Fruit fly (Drosophila melanogaster): ENCODE measurements around the gene Orct.
A peak's percentile ranks its signal among the peaks of the same experiment; 100 is the strongest.

Gene Orct

dm6 chr3R:24263588-24264413 is 12.3 kb upstream of the Orct start (continued):
- no peak for TF ChIP-seq CG7839 (tag; optimal IDR thresholded peaks at IDR 0.05)
- TF ChIP-seq Taf1 (GFP tag; IDR thresholded peaks at IDR 0.05): no peak
- TF ChIP-seq lilli (GFP tag; optimal IDR thresholded peaks at IDR 0.05): no peak
- no peak for TF ChIP-seq CG1602 (GFP tag; optimal IDR thresholded peaks at IDR 0.05)
- TF ChIP-seq tap (tag; optimal IDR thresholded peaks at IDR 0.05): no peak
- no peak for TF ChIP-seq CG8765 (GFP tag; IDR thresholded peaks at IDR 0.05)
- TF ChIP-seq CG6272 (GFP tag; IDR thresholded peaks at IDR 0.05): no peak
- no peak for TF ChIP-seq CG1832 (GFP tag; optimal IDR thresholded peaks at IDR 0.05)
- peak; percentile 16 for TF ChIP-seq lab (GFP tag; optimal IDR thresholded peaks at IDR 0.05)
- TF ChIP-seq CG2875 (GFP tag; optimal IDR thresholded peaks at IDR 0.05): no peak
- no peak for TF ChIP-seq ato (GFP tag; IDR thresholded peaks at IDR 0.05; ENCODE audit: partially characterized antibody)
- no peak for TF ChIP-seq CG9609 (GFP tag; optimal IDR thresholded peaks at IDR 0.05)
- TF ChIP-seq CG9727 (GFP tag; optimal IDR thresholded peaks at IDR 0.05): no peak
- no peak for TF ChIP-seq Pdp1 (GFP tag; optimal IDR thresholded peaks at IDR 0.05)
- no peak for TF ChIP-seq onecut (GFP tag; IDR thresholded peaks at IDR 0.05)
- TF ChIP-seq dysf (GFP tag; IDR thresholded peaks at IDR 0.05): 0 out of 3 replicates have a peak, but pooled peaks have one; percentile 14
- TF ChIP-seq CG14014 (GFP tag; IDR thresholded peaks at IDR 0.05): no peak
- no peak for TF ChIP-seq YL-1 (GFP tag; optimal IDR thresholded peaks at IDR 0.05)
- no peak for TF ChIP-seq Lim3 (GFP tag; IDR thresholded peaks at IDR 0.05)
- TF ChIP-seq kni (GFP tag; optimal IDR thresholded peaks at IDR 0.05): peak; percentile 2
- peak; percentile 82 for TF ChIP-seq D19B (GFP tag; optimal IDR thresholded peaks at IDR 0.05)
- TF ChIP-seq CG11456 (GFP tag; IDR thresholded peaks at IDR 0.05): no peak
- 0 out of 3 replicates have a peak, but pooled peaks have one; percentile 13 for TF ChIP-seq ken (GFP tag; IDR thresholded peaks at IDR 0.05)
- no peak for TF ChIP-seq B-H1 (GFP tag; IDR thresholded peaks at IDR 0.05)
- no peak for TF ChIP-seq phol (tag; optimal IDR thresholded peaks at IDR 0.05)
- no peak for TF ChIP-seq Mes4 (GFP tag; optimal IDR thresholded peaks at IDR 0.05)
- TF ChIP-seq CG2712 (tag; optimal IDR thresholded peaks at IDR 0.05): no peak
- no peak for TF ChIP-seq CG17829 (tag; optimal IDR thresholded peaks at IDR 0.05)
- peak; percentile 11 for TF ChIP-seq Jarid2 (GFP tag; optimal IDR thresholded peaks at IDR 0.05)
- TF ChIP-seq NC2α (GFP tag; optimal IDR thresholded peaks at IDR 0.05): no peak
- no peak for TF ChIP-seq caup (GFP tag; optimal IDR thresholded peaks at IDR 0.05; ENCODE audit: severe bottlenecking)
- no peak for TF ChIP-seq Blimp-1 (GFP tag; optimal IDR thresholded peaks at IDR 0.05)
- TF ChIP-seq disco-r (GFP tag; optimal IDR thresholded peaks at IDR 0.05): no peak
- TF ChIP-seq nmo (GFP tag; optimal IDR thresholded peaks at IDR 0.05): no peak
- no peak for TF ChIP-seq MTF-1 (GFP tag; optimal IDR thresholded peaks at IDR 0.05; ENCODE audit: borderline replicate concordance)
- TF ChIP-seq CG11504 (tag; optimal IDR thresholded peaks at IDR 0.05): peak; percentile 17
- TF ChIP-seq CHES-1-like (GFP tag; optimal IDR thresholded peaks at IDR 0.05): no peak
- TF ChIP-seq Ravus (GFP tag; IDR thresholded peaks at IDR 0.05): no peak
- no peak for TF ChIP-seq hkb (optimal IDR thresholded peaks at IDR 0.05)
- 0 out of 2 replicates have a peak, but pooled peaks have one; percentile 9 for TF ChIP-seq hkb (GFP tag; IDR thresholded peaks at IDR 0.05)
